Worm (Caenorhabditis elegans) whole organism, L4 larva: Measurements from ENCODE around the gene lido-18.

ENCODE experiments used
- F37D6.2 ChIP-seq: sonication (generic microtip); optimal IDR thresholded peaks from 2 replicates; lab custom pipeline; 2016; ENCODE audit warnings: mild to moderate bottlenecking, missing genetic modification characterization, missing compliant biosample characterization
- T26A8.4 ChIP-seq: fragments of 200-800 bp; sonication (Bioruptor generic); IDR thresholded peaks from 2 replicates; pipeline ENCODE4 v1.3.6; 2022; ENCODE audit warnings: missing genetic modification characterization, missing compliant biosample characterization
- ZK337.2 ChIP-seq: fragments of 200-800 bp; sonication (Bioruptor generic); IDR thresholded peaks from 2 replicates; pipeline ENCODE4 v1.3.6; 2022; ENCODE audit warnings: missing genetic modification reagents, missing genetic modification characterization, missing compliant biosample characterization
- aha-1 ChIP-seq: fragments of 150-350 bp; peaks from one replicate; lab custom pipeline; 2014; ENCODE audit warnings: missing biosample characterization, missing genetic modification characterization
- daf-12 ChIP-seq: fragments of 150-350 bp; optimal IDR thresholded peaks from 2 replicates; lab custom pipeline; 2014; ENCODE audit warnings: missing biosample characterization, missing genetic modification reagents, missing genetic modification characterization
- egl-43 ChIP-seq: fragments of 200-800 bp; sonication (Bioruptor generic); IDR thresholded peaks from 2 replicates; pipeline ENCODE4 v1.3.6; 2022; ENCODE audit warnings: missing genetic modification reagents, missing genetic modification characterization, missing compliant biosample characterization
- gei-8 ChIP-seq: fragments of 200-800 bp; sonication (Bioruptor generic); optimal IDR thresholded peaks from 2 replicates; lab custom pipeline; 2018; ENCODE audit warnings: mild to moderate bottlenecking, missing genetic modification characterization, missing compliant biosample characterization
- hif-1 ChIP-seq, 2 experiments: sonication (generic microtip); optimal IDR thresholded peaks; 2 replicates each; lab custom pipeline; 2016 to 2017; ENCODE audit warnings: missing compliant biosample characterization in 2 of 2, missing genetic modification characterization in 2 of 2, missing genetic modification reagents in 2 of 2, missing genotype in 2 of 2, mild to moderate bottlenecking in 1 of 2
- hlh-11 ChIP-seq: fragments of 200-800 bp; sonication (Bioruptor generic); optimal IDR thresholded peaks from 2 replicates; lab custom pipeline; 2018; ENCODE audit warnings: mild to moderate bottlenecking, missing genetic modification characterization, missing compliant biosample characterization
- hlh-30 ChIP-seq: sonication (generic microtip); optimal IDR thresholded peaks from 2 replicates; lab custom pipeline; 2017; ENCODE audit warnings: antibody characterized with exemption, mild to moderate bottlenecking, missing genetic modification characterization, missing compliant biosample characterization; ENCODE audit not compliant: insufficient read depth
- hmg-1.1 ChIP-seq: fragments of 200-800 bp; sonication (Bioruptor generic); IDR thresholded peaks from 2 replicates; pipeline ENCODE4 v1.3.6; 2022; ENCODE audit warnings: missing genetic modification reagents, missing genetic modification characterization, missing compliant biosample characterization
- lin-1 ChIP-seq: fragments of 200-800 bp; sonication (Bioruptor generic); IDR thresholded peaks from 2 replicates; pipeline ENCODE4 v1.3.6; 2022; ENCODE audit warnings: missing genetic modification reagents, missing genetic modification characterization, missing compliant biosample characterization
- lin-15B ChIP-seq: fragments of 150-350 bp; sonication (generic microtip); optimal IDR thresholded peaks from 3 replicates; lab custom pipeline; 2014; ENCODE audit warnings: missing biosample characterization, missing genetic modification characterization
- madf-5 ChIP-seq, 2 experiments: fragments of 200-800 bp; sonication (Bioruptor generic); IDR thresholded peaks; 2 replicates each; pipeline ENCODE4 v1.3.6; 2022; ENCODE audit warnings: missing compliant biosample characterization in 2 of 2, missing genetic modification characterization in 2 of 2
- madf-9 ChIP-seq: fragments of 200-800 bp; sonication (Bioruptor generic); conservative IDR thresholded peaks from 2 replicates; pipeline ENCODE4 v1.3.6; 2022; ENCODE audit warnings: missing genetic modification reagents, missing genetic modification characterization, missing compliant biosample characterization
- nhr-111 ChIP-seq: fragments of 200-800 bp; sonication (Bioruptor generic); optimal IDR thresholded peaks from 2 replicates; lab custom pipeline; 2018; ENCODE audit warnings: mild to moderate bottlenecking, missing genetic modification characterization, missing compliant biosample characterization
- nhr-25 ChIP-seq: sonication (generic microtip); optimal IDR thresholded peaks from 2 replicates; lab custom pipeline; 2017; ENCODE audit warnings: missing genetic modification characterization, mild to moderate bottlenecking, missing compliant biosample characterization, antibody characterized with exemption, moderate library complexity, borderline replicate concordance; ENCODE audit not compliant: insufficient read depth
- nhr-28 ChIP-seq: fragments of 150-350 bp; optimal IDR thresholded peaks from 2 replicates; lab custom pipeline; 2014; ENCODE audit warnings: missing biosample characterization, missing genetic modification characterization
- rbr-2 ChIP-seq: sonication (generic microtip); optimal IDR thresholded peaks from 2 replicates; lab custom pipeline; 2016; ENCODE audit warnings: missing genotype, missing genetic modification characterization, missing compliant biosample characterization
- saeg-2 ChIP-seq: fragments of 200-800 bp; sonication (Bioruptor generic); IDR thresholded peaks from 2 replicates; pipeline ENCODE4 v1.3.6; 2022; ENCODE audit warnings: missing genetic modification reagents, missing genetic modification characterization, missing compliant biosample characterization
- set-16 ChIP-seq: fragments of 200-800 bp; sonication (Bioruptor generic); IDR thresholded peaks from 2 replicates; pipeline ENCODE4 v1.3.6; 2022; ENCODE audit warnings: missing genetic modification reagents, missing genetic modification characterization, missing compliant biosample characterization
- skn-1 ChIP-seq: fragments of 150-350 bp; optimal IDR thresholded peaks from 2 replicates; lab custom pipeline; 2014; ENCODE audit warnings: missing biosample characterization, missing genetic modification characterization
- snpc-1.2 ChIP-seq: fragments of 200-800 bp; sonication (Bioruptor generic); IDR thresholded peaks from 2 replicates; pipeline ENCODE4 v1.3.6; 2022; ENCODE audit warnings: missing genetic modification reagents, missing genetic modification characterization, missing compliant biosample characterization
- spr-3 ChIP-seq: fragments of 200-800 bp; sonication (Bioruptor generic); optimal IDR thresholded peaks from 2 replicates; lab custom pipeline; 2018; ENCODE audit warnings: mild to moderate bottlenecking, missing genetic modification characterization, missing compliant biosample characterization
- tag-97 ChIP-seq: fragments of 200-800 bp; sonication (Bioruptor generic); IDR thresholded peaks from 2 replicates; pipeline ENCODE4 v1.3.6; 2022; ENCODE audit warnings: missing genetic modification characterization, missing compliant biosample characterization
- tra-1 ChIP-seq: fragments of 200-800 bp; sonication (Bioruptor generic); IDR thresholded peaks from 2 replicates; pipeline ENCODE4 v1.3.6; 2022; ENCODE audit warnings: missing genetic modification reagents, missing genetic modification characterization, missing compliant biosample characterization
- unc-62 ChIP-seq, 3 experiments: fragments of 150-350 bp in 1 of 3; sonication (generic microtip); optimal IDR thresholded peaks in 2 of 3; peaks in 1 of 3; 1 replicate in 1 of 3; 2 replicates in 2 of 3; lab custom pipeline; 2014 to 2017; ENCODE audit warnings: missing biosample characterization in 3 of 3, missing genetic modification characterization in 3 of 3, missing genetic modification reagents in 3 of 3, missing genotype in 1 of 3
- vab-7 ChIP-seq: fragments of 200-800 bp; sonication (Bioruptor generic); IDR thresholded peaks from 2 replicates; pipeline ENCODE4 v1.3.6; 2022; ENCODE audit warnings: missing genetic modification reagents, missing genetic modification characterization, missing compliant biosample characterization
- zag-1 ChIP-seq: fragments of 150-350 bp; optimal IDR thresholded peaks from 2 replicates; lab custom pipeline; 2014; ENCODE audit warnings: missing biosample characterization, missing genetic modification characterization
- zfp-2 ChIP-seq: sonication (generic microtip); optimal IDR thresholded peaks from 2 replicates; lab custom pipeline; 2016; ENCODE audit warnings: mild to moderate bottlenecking, missing genetic modification characterization, missing compliant biosample characterization

Gene lido-18

DNA sequence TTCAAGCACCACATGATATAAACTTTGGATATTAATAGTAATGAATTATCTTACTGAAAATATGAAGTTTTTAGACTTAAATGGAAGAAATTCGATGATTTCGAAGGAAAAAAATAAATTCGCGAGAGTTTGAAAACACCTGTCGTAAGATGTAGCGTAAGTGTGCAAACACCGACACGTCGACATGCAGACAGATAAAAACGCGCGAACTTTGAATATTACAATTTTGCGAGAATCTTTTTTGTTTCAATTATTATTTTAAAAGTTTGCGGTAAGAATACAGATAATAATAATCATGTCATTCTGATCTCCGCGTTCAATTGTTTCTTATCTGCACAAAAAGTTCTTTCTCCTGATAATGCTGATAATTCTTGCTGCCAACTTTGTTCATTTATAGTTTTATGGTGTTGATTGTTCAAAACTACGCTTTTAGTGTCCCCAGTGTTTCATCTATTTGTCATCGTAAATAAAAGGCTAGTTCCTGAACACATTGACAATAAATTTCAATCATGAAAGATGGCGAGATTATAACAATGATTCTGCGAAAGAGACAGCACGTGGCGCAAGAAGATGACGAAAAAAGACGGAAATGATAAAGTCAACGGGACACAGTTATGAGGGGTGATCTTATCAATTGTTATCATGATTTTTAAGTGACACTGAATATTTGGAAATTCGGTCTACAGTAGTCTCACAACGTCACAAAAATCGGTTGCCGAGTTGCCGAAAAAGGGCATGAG is 18.0 kb upstream of the lido-18 start (continued):
- TF ChIP-seq lin-1 (GFP tag; lab: Robert Waterston, UW): peak; percentile 74
- no peak for TF ChIP-seq gei-8 (GFP tag; lab: Kevin White, UChicago)
- TF ChIP-seq saeg-2 (GFP tag; lab: Robert Waterston, UW): no peak
- TF ChIP-seq hlh-11 (tag; lab: Kevin White, UChicago): peak; percentile 92
- TF ChIP-seq madf-5 (GFP tag; IDR thresholded peaks at IDR 0.05; lab: Robert Waterston, UW): no peak

DNA sequence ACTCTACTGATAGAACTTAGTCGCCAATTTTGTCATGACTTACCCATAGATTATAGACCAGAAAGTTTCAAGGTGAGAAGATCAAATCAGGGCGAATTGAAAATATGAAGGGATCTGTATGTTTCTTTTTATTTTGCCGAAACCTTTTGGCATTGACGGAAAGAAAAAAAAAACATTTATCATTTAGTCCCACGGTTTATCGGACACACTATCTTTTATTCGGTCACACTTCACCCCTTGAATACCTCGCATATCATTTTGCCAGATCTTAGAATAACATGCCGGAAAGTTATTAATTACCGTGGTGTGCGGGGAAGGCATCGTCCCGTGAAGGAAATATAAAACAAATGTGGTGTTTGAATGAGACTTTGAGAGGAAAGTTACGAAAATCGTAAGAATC is 17.0 kb upstream of the lido-18 start:
- TF ChIP-seq nhr-28: peak; percentile 10
- TF ChIP-seq unc-62 (GFP tag; optimal IDR thresholded peaks at IDR 0.05 in 1 of 2; lab: Kevin White, UChicago): peak in 1 of 2 experiments; percentile 96
- no peak for TF ChIP-seq unc-62 (tag; optimal IDR thresholded peaks at IDR 0.05; lab: Kevin White, UChicago)
- TF ChIP-seq hlh-30 (tag; lab: Kevin White, UChicago): peak; percentile 9
- TF ChIP-seq spr-3 (GFP tag; lab: Kevin White, UChicago): no peak
- TF ChIP-seq madf-9 (GFP tag; lab: Robert Waterston, UW): no peak
- TF ChIP-seq nhr-25 (tag; lab: Kevin White, UChicago): no peak
- no peak for TF ChIP-seq skn-1 (tag; lab: Kevin White, UChicago)
- TF ChIP-seq snpc-1.2 (GFP tag; lab: Robert Waterston, UW): no peak
- no peak for TF ChIP-seq nhr-111

DNA sequence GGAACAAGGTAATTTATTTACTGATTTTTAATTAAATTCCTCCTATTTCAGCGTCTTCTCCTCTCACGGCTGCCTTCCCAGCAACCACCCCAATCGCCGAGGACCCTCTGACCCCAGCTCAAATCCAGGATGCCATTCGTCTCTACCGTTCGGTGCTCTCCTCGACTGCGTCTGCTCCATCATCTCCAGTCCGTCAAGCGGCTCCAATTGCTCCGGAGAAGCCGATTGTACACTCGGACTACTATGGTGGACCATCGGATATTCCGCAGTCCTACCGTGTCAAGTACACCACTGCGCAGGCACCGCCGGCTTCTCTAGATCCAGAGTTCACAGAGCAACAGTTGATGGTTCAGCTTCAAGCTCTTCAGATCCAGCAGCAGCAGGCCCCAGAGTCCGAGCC is 13.2 kb upstream of the lido-18 start:
- TF ChIP-seq tag-97 (GFP tag; lab: Robert Waterston, UW) (no peak), lin-15B (tag; lab: Kevin White, UChicago) (no peak), F37D6.2 (tag; lab: Kevin White, UChicago) (no peak), hif-1 (tag; optimal IDR thresholded peaks at IDR 0.05; lab: Kevin White, UChicago) (no peak), set-16 (GFP tag; lab: Robert Waterston, UW) (peak; percentile 83), zfp-2 (no peak), rbr-2 (tag; lab: Kevin White, UChicago) (no peak), egl-43 (0 out of 2 replicates have a peak, but pooled peaks have one; percentile 40), daf-12 (no peak), unc-62 (GFP tag; optimal IDR thresholded peaks at IDR 0.05 in 1 of 2; lab: Kevin White, UChicago) (peak in 1 of 2 experiments; percentile 31), unc-62 (tag; optimal IDR thresholded peaks at IDR 0.05; lab: Kevin White, UChicago) (no peak), madf-5 (GFP tag; IDR thresholded peaks at IDR 0.05; lab: Robert Waterston, UW) (no peak)

DNA sequence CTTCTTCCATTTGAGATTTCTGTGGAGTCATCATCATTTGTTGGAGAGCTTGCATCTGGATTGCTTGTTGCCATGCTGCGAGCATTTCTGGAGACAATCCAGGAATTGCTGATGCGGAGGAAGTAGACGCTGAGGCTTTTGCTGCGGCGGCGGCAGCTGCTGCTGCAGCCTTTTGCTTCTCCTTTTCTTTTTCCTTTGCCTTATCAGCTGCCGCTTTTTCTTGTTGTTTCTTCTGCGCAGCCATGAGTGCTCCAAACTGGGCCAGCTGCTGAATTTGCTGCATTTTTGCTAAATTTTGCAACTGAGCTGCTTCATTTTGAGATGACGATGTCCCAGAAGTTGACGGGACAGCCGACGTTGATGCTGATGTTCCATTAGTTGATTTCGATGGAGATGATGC is 6.6 kb upstream of the lido-18 start:
- TF ChIP-seq hlh-30 (tag; lab: Kevin White, UChicago): no peak
- peak; percentile 54; the same call in 1 of the 2 replicates for TF ChIP-seq egl-43
- peak; percentile 55; the same call in 1 of the 2 replicates for TF ChIP-seq set-16 (GFP tag; lab: Robert Waterston, UW)
- peak; percentile 90 for TF ChIP-seq aha-1

DNA sequence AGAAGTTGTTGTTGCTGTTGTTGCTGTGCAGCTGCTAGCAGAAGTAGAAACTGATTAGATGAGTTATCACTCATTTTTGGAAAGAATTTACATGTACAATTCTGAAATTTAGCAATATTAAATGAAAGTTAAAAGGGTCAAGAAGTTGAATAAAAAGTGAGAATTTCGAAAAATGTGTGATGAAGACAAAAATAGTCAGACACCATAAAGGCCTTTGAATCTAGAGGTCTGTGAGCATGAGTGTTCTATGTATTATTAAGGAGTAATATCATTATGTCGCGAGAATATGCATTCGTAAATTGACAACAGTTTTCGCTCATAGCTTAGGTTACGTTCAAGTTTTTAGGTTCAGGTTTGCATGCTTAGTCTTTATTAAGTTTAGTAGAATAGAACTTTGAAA is 6.1 kb upstream of the lido-18 start, which contains the start of gene baz-2:
Gene baz-2, minus strand, starts transcription at position 101 of the 400 bp plus-strand sequence.
- TF ChIP-seq madf-5 (GFP tag; IDR thresholded peaks at IDR 0.05; lab: Robert Waterston, UW): no peak
- no peak for TF ChIP-seq ZK337.2
- no peak for TF ChIP-seq hmg-1.1 (GFP tag; lab: Robert Waterston, UW)
- no peak for TF ChIP-seq vab-7
- no peak for TF ChIP-seq tra-1 (GFP tag; lab: Robert Waterston, UW)
- TF ChIP-seq zag-1: no peak
- no peak for TF ChIP-seq T26A8.4
- TF ChIP-seq, all 104 proteins: peak for 0
